Worm (Caenorhabditis elegans): ENCODE results near the gene pqn-67.

DNA sequence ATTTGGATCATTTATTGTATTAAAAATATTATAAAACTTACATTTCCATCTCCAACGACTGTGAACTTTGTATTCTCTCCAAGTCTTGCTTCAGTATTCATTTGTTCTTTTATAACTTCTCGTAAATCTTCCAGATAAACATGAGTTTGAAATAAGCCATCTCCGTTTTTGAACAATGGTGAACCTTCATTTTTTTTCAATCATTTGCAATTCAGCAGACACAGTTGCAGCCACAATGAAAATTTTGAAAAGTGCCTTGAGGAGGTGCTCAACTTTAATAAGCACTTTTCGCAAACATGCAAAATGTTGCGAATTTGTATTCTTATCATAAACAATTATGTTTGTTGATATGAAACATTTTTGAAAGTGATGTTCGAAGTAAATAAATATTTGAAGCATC is 20.0 kb downstream of the pqn-67 start, which contains the start of gene T16G1.3:
- TF ChIP-seq Y79H2A.3 (GFP tag; conservative IDR thresholded peaks at IDR 0.05) = no peak
- TF ChIP-seq nhr-179 (tag; optimal IDR thresholded peaks at IDR 0.05) = no peak
- TF ChIP-seq madf-6 (GFP tag; IDR thresholded peaks at IDR 0.05) = no peak
- TF ChIP-seq bed-2 (GFP tag; IDR thresholded peaks at IDR 0.05) = no peak
- no peak for TF ChIP-seq nhr-90 (tag; optimal IDR thresholded peaks at IDR 0.05)
- no peak for TF ChIP-seq egrh-3 (GFP tag; IDR thresholded peaks at IDR 0.05)
- no peak for TF ChIP-seq T07F8.4 (tag; optimal IDR thresholded peaks at IDR 0.05)
- TF ChIP-seq F37B4.10 (GFP tag; IDR thresholded peaks at IDR 0.05) = no peak

Data from whole organism, young adult.